Worm (Caenorhabditis elegans) whole organism, L4 larva: ENCODE data around the gene K02F3.9.

Source experiments
- D1046.2 ChIP-seq: fragments of 200-800 bp; sonication (Bioruptor generic); IDR thresholded peaks from 2 replicates; pipeline ENCODE4 v1.3.6; 2022; ENCODE audit warnings: missing genetic modification characterization, missing compliant biosample characterization
- F44E2.7 ChIP-seq: fragments of 200-800 bp; sonication (Bioruptor generic); IDR thresholded peaks from 2 replicates; pipeline ENCODE4 v2.1.2; 2022; ENCODE audit warnings: missing genetic modification characterization, missing compliant biosample characterization
- R02D3.7 ChIP-seq: fragments of 150-350 bp; sonication (generic microtip); optimal IDR thresholded peaks from 3 replicates; lab custom pipeline; 2014; ENCODE audit warnings: missing biosample characterization, missing genetic modification characterization
- T26A8.4 ChIP-seq: fragments of 200-800 bp; sonication (Bioruptor generic); IDR thresholded peaks from 2 replicates; pipeline ENCODE4 v1.3.6; 2022; ENCODE audit warnings: missing genetic modification characterization, missing compliant biosample characterization
- Y5F2A.4 ChIP-seq: fragments of 200-800 bp; sonication (Bioruptor generic); optimal IDR thresholded peaks from 2 replicates; lab custom pipeline; 2018; ENCODE audit warnings: mild to moderate bottlenecking, missing genetic modification characterization, missing compliant biosample characterization
- ZK337.2 ChIP-seq: fragments of 200-800 bp; sonication (Bioruptor generic); IDR thresholded peaks from 2 replicates; pipeline ENCODE4 v1.3.6; 2022; ENCODE audit warnings: missing genetic modification reagents, missing genetic modification characterization, missing compliant biosample characterization
- aly-2 ChIP-seq: sonication (generic microtip); optimal IDR thresholded peaks from 2 replicates; lab custom pipeline; 2018; ENCODE audit warnings: missing biosample characterization, missing genetic modification characterization
- ama-1 ChIP-seq: fragments of 150-350 bp; optimal IDR thresholded peaks from 2 replicates; lab custom pipeline; 2014; ENCODE audit warnings: inconsistent platforms, mixed read lengths
- arid-1 ChIP-seq: fragments of 200-800 bp; sonication (Bioruptor generic); conservative IDR thresholded peaks from 2 replicates; pipeline ENCODE4 v1.3.6; 2022; ENCODE audit warnings: missing genetic modification reagents, missing genetic modification characterization, missing compliant biosample characterization
- attf-4 ChIP-seq: sonication (generic microtip); optimal IDR thresholded peaks from 3 replicates; lab custom pipeline; 2017; ENCODE audit warnings: missing biosample characterization, missing genetic modification characterization
- ceh-20 ChIP-seq: fragments of 200-800 bp; sonication (Bioruptor generic); IDR thresholded peaks from 2 replicates; pipeline ENCODE4 v1.3.6; 2022; ENCODE audit warnings: missing genetic modification reagents, missing genetic modification characterization, missing compliant biosample characterization
- ceh-28 ChIP-seq: fragments of 150-350 bp; optimal IDR thresholded peaks from 2 replicates; lab custom pipeline; 2014; ENCODE audit warnings: missing biosample characterization, missing genetic modification reagents, missing genetic modification characterization
- cey-2 ChIP-seq: sonication (generic microtip); optimal IDR thresholded peaks from 3 replicates; lab custom pipeline; 2017; ENCODE audit warnings: missing genetic modification characterization, mild to moderate bottlenecking, missing compliant biosample characterization, antibody characterized with exemption, borderline replicate concordance; ENCODE audit not compliant: insufficient read depth
- daf-16 ChIP-seq, 3 experiments: sonication (generic microtip); optimal IDR thresholded peaks; 2 replicates each; lab custom pipeline; 2016 to 2017; ENCODE audit warnings: missing genetic modification characterization in 3 of 3, missing genetic modification reagents in 3 of 3, mild to moderate bottlenecking in 2 of 3, missing compliant biosample characterization in 2 of 3, missing biosample characterization in 1 of 3, moderate library complexity in 1 of 3
- dpl-1 ChIP-seq: fragments of 150-350 bp; optimal IDR thresholded peaks from 2 replicates; lab custom pipeline; 2014; ENCODE audit warnings: missing biosample characterization, missing genetic modification reagents, missing genetic modification characterization
- dve-1 ChIP-seq: sonication (generic microtip); optimal IDR thresholded peaks from 2 replicates; lab custom pipeline; 2017; ENCODE audit warnings: antibody characterized with exemption, mild to moderate bottlenecking, missing genetic modification characterization, missing compliant biosample characterization; ENCODE audit not compliant: insufficient read depth
- egl-43 ChIP-seq: fragments of 200-800 bp; sonication (Bioruptor generic); IDR thresholded peaks from 2 replicates; pipeline ENCODE4 v1.3.6; 2022; ENCODE audit warnings: missing genetic modification reagents, missing genetic modification characterization, missing compliant biosample characterization
- fkh-10 ChIP-seq: fragments of 150-350 bp; optimal IDR thresholded peaks from 2 replicates; lab custom pipeline; 2014; ENCODE audit warnings: missing biosample characterization, missing genetic modification reagents, missing genetic modification characterization
- gei-8 ChIP-seq: fragments of 200-800 bp; sonication (Bioruptor generic); optimal IDR thresholded peaks from 2 replicates; lab custom pipeline; 2018; ENCODE audit warnings: mild to moderate bottlenecking, missing genetic modification characterization, missing compliant biosample characterization
- hif-1 ChIP-seq, 2 experiments: sonication (generic microtip); optimal IDR thresholded peaks; 2 replicates each; lab custom pipeline; 2016 to 2017; ENCODE audit warnings: missing compliant biosample characterization in 2 of 2, missing genetic modification characterization in 2 of 2, missing genetic modification reagents in 2 of 2, missing genotype in 2 of 2, mild to moderate bottlenecking in 1 of 2
- hlh-11 ChIP-seq: fragments of 200-800 bp; sonication (Bioruptor generic); optimal IDR thresholded peaks from 2 replicates; lab custom pipeline; 2018; ENCODE audit warnings: mild to moderate bottlenecking, missing genetic modification characterization, missing compliant biosample characterization
- hlh-30 ChIP-seq: sonication (generic microtip); optimal IDR thresholded peaks from 2 replicates; lab custom pipeline; 2017; ENCODE audit warnings: antibody characterized with exemption, mild to moderate bottlenecking, missing genetic modification characterization, missing compliant biosample characterization; ENCODE audit not compliant: insufficient read depth
- jun-1 ChIP-seq: fragments of 150-350 bp; optimal IDR thresholded peaks from 2 replicates; lab custom pipeline; 2014; ENCODE audit warnings: missing biosample characterization, missing genetic modification reagents, missing genetic modification characterization
- lin-1 ChIP-seq: fragments of 200-800 bp; sonication (Bioruptor generic); IDR thresholded peaks from 2 replicates; pipeline ENCODE4 v1.3.6; 2022; ENCODE audit warnings: missing genetic modification reagents, missing genetic modification characterization, missing compliant biosample characterization
- lin-13 ChIP-seq: fragments of 150-350 bp; optimal IDR thresholded peaks from 2 replicates; lab custom pipeline; 2014; ENCODE audit warnings: missing biosample characterization, missing genetic modification reagents, missing genetic modification characterization
- lir-3 ChIP-seq: sonication (generic microtip); optimal IDR thresholded peaks from 2 replicates; lab custom pipeline; 2016; ENCODE audit warnings: mild to moderate bottlenecking, missing genetic modification characterization, missing compliant biosample characterization
- madf-5 ChIP-seq, 2 experiments: fragments of 200-800 bp; sonication (Bioruptor generic); IDR thresholded peaks; 2 replicates each; pipeline ENCODE4 v1.3.6; 2022; ENCODE audit warnings: missing compliant biosample characterization in 2 of 2, missing genetic modification characterization in 2 of 2
- madf-9 ChIP-seq: fragments of 200-800 bp; sonication (Bioruptor generic); conservative IDR thresholded peaks from 2 replicates; pipeline ENCODE4 v1.3.6; 2022; ENCODE audit warnings: missing genetic modification reagents, missing genetic modification characterization, missing compliant biosample characterization
- mxl-3 ChIP-seq: fragments of 200-800 bp; sonication (Bioruptor generic); optimal IDR thresholded peaks from 2 replicates; lab custom pipeline; 2018; ENCODE audit warnings: mild to moderate bottlenecking, missing genetic modification characterization, missing compliant biosample characterization
- nhr-10 ChIP-seq: fragments of 150-350 bp; optimal IDR thresholded peaks from 2 replicates; lab custom pipeline; 2014; ENCODE audit warnings: missing biosample characterization, missing genetic modification characterization
- nhr-102 ChIP-seq: sonication (generic microtip); optimal IDR thresholded peaks from 2 replicates; lab custom pipeline; 2016; ENCODE audit warnings: mild to moderate bottlenecking, missing genetic modification characterization, moderate library complexity, missing compliant biosample characterization
- nhr-11 ChIP-seq: fragments of 150-350 bp; optimal IDR thresholded peaks from 2 replicates; lab custom pipeline; 2014; ENCODE audit warnings: missing biosample characterization, missing genetic modification characterization
- nhr-6 ChIP-seq: fragments of 150-350 bp; optimal IDR thresholded peaks from 2 replicates; lab custom pipeline; 2014; ENCODE audit warnings: missing biosample characterization, missing genetic modification characterization
- nhr-77 ChIP-seq: fragments of 150-350 bp; optimal IDR thresholded peaks from 2 replicates; lab custom pipeline; 2014; ENCODE audit warnings: missing biosample characterization, missing genetic modification characterization
- pha-4 ChIP-seq, 2 experiments: fragments of 150-350 bp in 1 of 2; fragments of 200-800 bp in 1 of 2; sonication (Bioruptor generic) in 1 of 2; IDR thresholded peaks in 1 of 2; optimal IDR thresholded peaks in 1 of 2; 2 replicates each; pipeline versions ENCODE4 v1.3.6 to Lab custom; 2014 to 2022; ENCODE audit warnings: missing genetic modification characterization in 2 of 2, missing genetic modification reagents in 2 of 2, missing biosample characterization in 1 of 2, missing compliant biosample characterization in 1 of 2
- pqm-1 ChIP-seq: sonication (generic microtip); optimal IDR thresholded peaks from 2 replicates; lab custom pipeline; 2017; ENCODE audit warnings: missing biosample characterization, missing genetic modification characterization
- saeg-2 ChIP-seq: fragments of 200-800 bp; sonication (Bioruptor generic); IDR thresholded peaks from 2 replicates; pipeline ENCODE4 v1.3.6; 2022; ENCODE audit warnings: missing genetic modification reagents, missing genetic modification characterization, missing compliant biosample characterization
- set-16 ChIP-seq: fragments of 200-800 bp; sonication (Bioruptor generic); IDR thresholded peaks from 2 replicates; pipeline ENCODE4 v1.3.6; 2022; ENCODE audit warnings: missing genetic modification reagents, missing genetic modification characterization, missing compliant biosample characterization
- skn-1 ChIP-seq: fragments of 150-350 bp; optimal IDR thresholded peaks from 2 replicates; lab custom pipeline; 2014; ENCODE audit warnings: missing biosample characterization, missing genetic modification characterization
- snpc-4 ChIP-seq: fragments of 150-350 bp; optimal IDR thresholded peaks from 2 replicates; lab custom pipeline; 2014; ENCODE audit warnings: missing biosample characterization, missing genetic modification characterization
- spr-1 ChIP-seq: sonication (generic microtip); optimal IDR thresholded peaks from 2 replicates; lab custom pipeline; 2016; ENCODE audit warnings: mild to moderate bottlenecking, missing genetic modification characterization, missing compliant biosample characterization
- spr-3 ChIP-seq: fragments of 200-800 bp; sonication (Bioruptor generic); optimal IDR thresholded peaks from 2 replicates; lab custom pipeline; 2018; ENCODE audit warnings: mild to moderate bottlenecking, missing genetic modification characterization, missing compliant biosample characterization
- unc-130 ChIP-seq: sonication (generic microtip); optimal IDR thresholded peaks from 2 replicates; lab custom pipeline; 2016; ENCODE audit warnings: missing genetic modification reagents, missing genetic modification characterization, missing compliant biosample characterization
- unc-39 ChIP-seq: sonication (generic microtip); optimal IDR thresholded peaks from 2 replicates; lab custom pipeline; 2017; ENCODE audit warnings: missing biosample characterization, missing genetic modification characterization
- vab-7 ChIP-seq: fragments of 200-800 bp; sonication (Bioruptor generic); IDR thresholded peaks from 2 replicates; pipeline ENCODE4 v1.3.6; 2022; ENCODE audit warnings: missing genetic modification reagents, missing genetic modification characterization, missing compliant biosample characterization
- zfp-3 ChIP-seq: fragments of 200-800 bp; sonication (Bioruptor generic); conservative IDR thresholded peaks from 2 replicates; pipeline ENCODE4 v1.3.6; 2022; ENCODE audit warnings: missing genetic modification reagents, missing genetic modification characterization, missing compliant biosample characterization
- zip-11 ChIP-seq: fragments of 200-800 bp; sonication (Bioruptor generic); IDR thresholded peaks from 2 replicates; pipeline ENCODE4 v1.3.6; 2022; ENCODE audit warnings: missing genetic modification characterization, missing compliant biosample characterization
- ztf-7 ChIP-seq: fragments of 150-350 bp; optimal IDR thresholded peaks from 2 replicates; lab custom pipeline; 2014; ENCODE audit warnings: missing biosample characterization, missing genetic modification characterization

The K02F3.9 gene

DNA sequence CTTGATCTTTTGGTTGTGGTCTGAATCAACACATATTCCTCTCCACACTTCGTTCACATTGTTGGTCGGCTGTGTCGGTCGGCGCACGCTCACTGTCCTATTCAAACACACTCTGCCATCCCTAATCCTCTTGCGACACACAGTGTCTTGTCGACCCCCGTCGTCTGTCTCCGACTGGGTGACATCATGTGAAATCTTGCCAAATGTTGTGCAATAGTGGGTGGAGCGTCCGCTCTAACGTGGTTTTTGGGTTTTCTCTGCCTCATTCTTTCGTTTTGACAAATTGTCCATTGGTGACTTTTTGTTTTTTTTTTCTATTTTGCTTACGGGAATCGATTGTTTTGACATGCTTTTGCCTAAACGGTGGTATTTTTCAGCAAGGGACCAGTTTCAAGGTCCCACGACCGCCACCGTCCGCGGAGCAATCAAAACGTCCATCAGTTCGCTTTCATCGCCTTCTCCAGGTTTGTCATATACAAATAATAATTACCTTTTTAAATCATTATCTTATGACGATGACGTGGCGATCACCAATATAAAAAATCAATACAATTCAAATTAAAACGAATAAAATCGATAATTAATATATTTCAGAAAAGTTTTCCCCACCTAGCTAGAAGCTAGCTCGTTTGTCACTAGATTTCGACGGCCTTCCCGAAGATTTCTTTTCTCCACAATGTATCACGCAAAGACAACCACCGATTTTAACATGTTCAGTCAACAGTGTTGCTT, 7.3 kb downstream of the K02F3.9 start:
- TF ChIP-seq T26A8.4 (GFP tag; lab: Robert Waterston, UW) (peak; percentile 81), ztf-7 (tag; lab: Kevin White, UChicago) (peak; percentile 98), ceh-20 (GFP tag; lab: Robert Waterston, UW) (peak; percentile 88), lir-3 (tag; lab: Kevin White, UChicago) (no peak), nhr-10 (tag; lab: Kevin White, UChicago) (peak; percentile 88), hlh-30 (peak; percentile 98), nhr-102 (tag; lab: Kevin White, UChicago) (peak; percentile 76), madf-5 (GFP tag; IDR thresholded peaks at IDR 0.05; lab: Robert Waterston, UW) (peak in 1 of 2 experiments; percentile 52; a peak in 1 of 4 replicates), unc-39 (tag; lab: Kevin White, UChicago) (no peak), madf-9 (GFP tag; lab: Robert Waterston, UW) (peak; percentile 57; the same call in 1 of the 2 replicates), lin-1 (GFP tag; lab: Robert Waterston, UW) (peak; percentile 78; the same call in 1 of the 2 replicates), pqm-1 (tag; lab: Kevin White, UChicago) (peak; percentile 35), ama-1 (peak; percentile 97), hif-1 (tag; optimal IDR thresholded peaks at IDR 0.05; lab: Kevin White, UChicago) (peak; percentile 52 to 88), R02D3.7 (tag; lab: Kevin White, UChicago) (no peak), spr-1 (tag; lab: Kevin White, UChicago) (peak; percentile 75), fkh-10 (peak; percentile 96), snpc-4 (tag; lab: Kevin White, UChicago) (no peak), pha-4 (GFP tag; IDR thresholded peaks at IDR 0.05; lab: Robert Waterston, UW) (peak; percentile 79), pha-4 (tag; optimal IDR thresholded peaks at IDR 0.05; lab: Kevin White, UChicago) (peak; percentile 75), egl-43 (peak; percentile 78), zfp-3 (GFP tag; lab: Robert Waterston, UW) (peak; percentile 35; the same call in 1 of the 2 replicates), vab-7 (GFP tag; lab: Robert Waterston, UW) (peak; percentile 50; the same call in 1 of the 2 replicates), D1046.2 (GFP tag; lab: Robert Waterston, UW) (0 out of 2 replicates have a peak, but pooled peaks have one; percentile 48), saeg-2 (GFP tag; lab: Robert Waterston, UW) (peak; percentile 70), jun-1 (peak; percentile 85), dve-1 (peak; percentile 98), F44E2.7 (GFP tag; lab: Robert Waterston, UW) (no peak), mxl-3 (GFP tag; lab: Kevin White, UChicago) (peak; percentile 99), gei-8 (GFP tag; lab: Kevin White, UChicago) (peak; percentile 72), nhr-77 (tag; lab: Kevin White, UChicago) (peak; percentile 98), unc-130 (GFP tag; lab: Kevin White, UChicago) (no peak), cey-2 (peak; percentile 82), lin-13 (GFP tag; lab: Kevin White, UChicago) (peak; percentile 78), daf-16 (GFP tag; optimal IDR thresholded peaks at IDR 0.05; lab: Kevin White, UChicago) (peak; percentile 17 to 53), daf-16 (tag; optimal IDR thresholded peaks at IDR 0.05; lab: Kevin White, UChicago) (peak; percentile 88), set-16 (peak; percentile 55; the same call in 1 of the 2 replicates), hlh-11 (tag; lab: Kevin White, UChicago) (peak; percentile 98), attf-4 (tag; lab: Kevin White, UChicago) (peak; percentile 1), dpl-1 (GFP tag; lab: Kevin White, UChicago) (peak; percentile 69), zip-11 (GFP tag; lab: Robert Waterston, UW) (no peak), spr-3 (GFP tag; lab: Kevin White, UChicago) (no peak), arid-1 (peak; percentile 65; the same call in 1 of the 2 replicates), nhr-11 (tag; lab: Kevin White, UChicago) (peak; percentile 96), ceh-28 (tag; lab: Kevin White, UChicago) (peak; percentile 66), Y5F2A.4 (GFP tag; lab: Kevin White, UChicago) (no peak), aly-2 (tag; lab: Kevin White, UChicago) (no peak), skn-1 (tag; lab: Kevin White, UChicago) (no peak), ZK337.2 (no peak), nhr-6 (tag; lab: Kevin White, UChicago) (peak; percentile 74)
